Fruit fly (Drosophila melanogaster): ENCODE results near the gene CG7215.
A peak's percentile ranks its signal among the peaks of the same experiment; 100 is the strongest.

The CG7215 gene

DNA sequence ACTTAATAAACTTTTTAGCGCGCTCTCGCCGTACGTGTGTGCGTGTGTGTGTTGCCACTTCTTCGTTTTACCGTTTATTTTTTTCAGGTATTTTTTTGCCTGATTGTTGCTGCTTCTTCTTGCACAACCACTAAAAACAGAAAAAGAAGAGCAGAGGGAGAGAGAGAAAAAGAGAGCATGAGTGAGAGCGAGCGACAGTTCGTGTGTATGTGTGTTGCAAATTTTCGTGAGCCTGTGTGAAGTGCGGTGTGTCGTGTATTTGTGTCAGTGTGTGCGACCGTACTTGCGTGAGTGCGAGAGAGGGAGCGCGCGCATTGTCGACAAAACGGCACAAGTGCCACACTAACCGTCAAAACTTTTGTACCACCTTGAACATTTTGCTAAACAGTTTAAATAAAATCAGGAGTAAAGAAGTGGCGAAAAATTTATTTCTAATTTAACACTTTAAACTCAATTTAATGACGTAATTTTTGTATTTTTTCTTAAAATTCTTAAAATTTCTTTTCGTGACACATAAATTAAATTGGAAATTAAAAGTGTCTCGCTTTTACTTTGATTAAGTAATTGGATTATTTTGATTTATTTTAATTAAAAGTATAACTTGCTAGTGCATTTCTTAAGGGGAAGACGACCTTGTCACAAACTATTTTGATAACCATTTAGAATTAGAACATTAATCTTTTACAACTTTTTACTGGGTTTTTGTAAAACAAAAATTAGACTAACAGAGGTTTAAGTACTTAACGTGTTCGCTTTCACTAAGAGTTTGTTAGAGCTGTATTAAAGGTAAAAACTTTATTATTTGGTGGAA is 30.1 kb upstream of the CG7215 start (continued):
- TF ChIP-seq sna (GFP tag; IDR thresholded peaks at IDR 0.05; ENCODE audit: partially characterized antibody) (no peak), knrl (GFP tag; IDR thresholded peaks at IDR 0.05; ENCODE audit: partially characterized antibody) (no peak), CG4730 (GFP tag; IDR thresholded peaks at IDR 0.05) (no peak), CG1024 (GFP tag; IDR thresholded peaks at IDR 0.05) (no peak), Hmr (GFP tag; optimal IDR thresholded peaks at IDR 0.05) (peak; percentile 62), CG12659 (GFP tag; optimal IDR thresholded peaks at IDR 0.05) (peak; percentile 50), CG9727 (GFP tag; optimal IDR thresholded peaks at IDR 0.05) (peak; percentile 80), CG10366 (GFP tag; IDR thresholded peaks at IDR 0.05) (no peak), CG2202 (tag; optimal IDR thresholded peaks at IDR 0.05) (no peak), Usf (GFP tag; optimal IDR thresholded peaks at IDR 0.05) (peak; percentile 45), Gug (GFP tag; IDR thresholded peaks at IDR 0.05) (no peak), CG16779 (GFP tag; IDR thresholded peaks at IDR 0.05) (no peak), al (GFP tag; IDR thresholded peaks at IDR 0.05) (no peak), sc (optimal IDR thresholded peaks at IDR 0.05) (no peak), sc (GFP tag; optimal IDR thresholded peaks at IDR 0.05) (peak; percentile 6), CrebB (tag; optimal IDR thresholded peaks at IDR 0.05) (peak; percentile 59), CG17802 (tag; optimal IDR thresholded peaks at IDR 0.05) (no peak), CG7745 (tag; optimal IDR thresholded peaks at IDR 0.05) (peak; percentile 26), psq (GFP tag; optimal IDR thresholded peaks at IDR 0.05) (peak; percentile 31), CG5245 (GFP tag; optimal IDR thresholded peaks at IDR 0.05) (no peak), Vsx1 (GFP tag; optimal IDR thresholded peaks at IDR 0.05) (no peak), HHEX (GFP tag; optimal IDR thresholded peaks at IDR 0.05) (peak; percentile 50), HmgD (GFP tag; optimal IDR thresholded peaks at IDR 0.05) (no peak), Hey (tag; optimal IDR thresholded peaks at IDR 0.05) (no peak), nerfin-2 (GFP tag; IDR thresholded peaks at IDR 0.05; ENCODE audit: partially characterized antibody) (no peak), CG3281 (GFP tag; optimal IDR thresholded peaks at IDR 0.05) (peak; percentile 57), CG17568 (GFP tag; optimal IDR thresholded peaks at IDR 0.05) (no peak), CG15269 (tag; optimal IDR thresholded peaks at IDR 0.05) (peak; percentile 75), CG12769 (tag; optimal IDR thresholded peaks at IDR 0.05) (peak; percentile 62), oc (tag; optimal IDR thresholded peaks at IDR 0.05) (peak; percentile 58), CG14667 (GFP tag; IDR thresholded peaks at IDR 0.05) (no peak), CG10274 (GFP tag; optimal IDR thresholded peaks at IDR 0.05) (peak; percentile 57), Scr (GFP tag; IDR thresholded peaks at IDR 0.05; ENCODE audit: partially characterized antibody) (no peak), Hr39 (optimal IDR thresholded peaks at IDR 0.05) (no peak), Chrac-16 (GFP tag; optimal IDR thresholded peaks at IDR 0.05) (peak; percentile 30), CG18619 (GFP tag; optimal IDR thresholded peaks at IDR 0.05) (peak; percentile 75), hkb (optimal IDR thresholded peaks at IDR 0.05) (no peak), hkb (GFP tag; IDR thresholded peaks at IDR 0.05) (no peak), gsb-n (tag; optimal IDR thresholded peaks at IDR 0.05) (peak; percentile 50), Jarid2 (GFP tag; optimal IDR thresholded peaks at IDR 0.05) (peak; percentile 38), org-1 (GFP tag; optimal IDR thresholded peaks at IDR 0.05) (peak; percentile 31), CG6654 (GFP tag; optimal IDR thresholded peaks at IDR 0.05) (peak; percentile 36), Rx (GFP tag; IDR thresholded peaks at IDR 0.05) (no peak), CG17361 (GFP tag; IDR thresholded peaks at IDR 0.05) (no peak), pzg (GFP tag; optimal IDR thresholded peaks at IDR 0.05) (peak; percentile 3), BEAF-32 (GFP tag; optimal IDR thresholded peaks at IDR 0.05) (peak; percentile 1), ash1 (GFP tag; optimal IDR thresholded peaks at IDR 0.05) (no peak), HmgZ (tag; optimal IDR thresholded peaks at IDR 0.05) (peak; percentile 17), Eip74EF (GFP tag; optimal IDR thresholded peaks at IDR 0.05) (no peak)
